Fruit fly (Drosophila melanogaster): ENCODE data around the gene CG14662.

CG14662 gene

dm6 chr3R:4997399-4998203 is 13.6 kb upstream of the CG14662 start (continued):
- TF ChIP-seq yki (optimal IDR thresholded peaks at IDR 0.05) (no peak), CG17361 (GFP tag; IDR thresholded peaks at IDR 0.05) (peak; percentile 47; the same call in 1 of the 3 replicates), cwo (GFP tag; optimal IDR thresholded peaks at IDR 0.05) (no peak), Hey (tag; optimal IDR thresholded peaks at IDR 0.05) (no peak), eve (GFP tag; optimal IDR thresholded peaks at IDR 0.05) (peak in 1 of 2 experiments; percentile 78), Rx (GFP tag; IDR thresholded peaks at IDR 0.05) (no peak), CG17359 (tag; optimal IDR thresholded peaks at IDR 0.05) (no peak), CG17802 (tag; optimal IDR thresholded peaks at IDR 0.05) (no peak), sisA (GFP tag; IDR thresholded peaks at IDR 0.05) (peak; percentile 36; the same call in 1 of the 2 replicates), Hmr (GFP tag; optimal IDR thresholded peaks at IDR 0.05) (no peak), Oaz (GFP tag; IDR thresholded peaks at IDR 0.05) (no peak), CG3726 (GFP tag; IDR thresholded peaks at IDR 0.05) (no peak), hbn (GFP tag; IDR thresholded peaks at IDR 0.05; ENCODE audit: partially characterized antibody) (no peak), CG4617 (GFP tag; optimal IDR thresholded peaks at IDR 0.05; ENCODE audit: borderline replicate concordance) (no peak), CG16863 (GFP tag; optimal IDR thresholded peaks at IDR 0.05) (peak; percentile 10), CG6654 (GFP tag; optimal IDR thresholded peaks at IDR 0.05) (no peak), bab2 (GFP tag; optimal IDR thresholded peaks at IDR 0.05) (no peak), vnd (GFP tag; IDR thresholded peaks at IDR 0.05; ENCODE audit: partially characterized antibody) (no peak), gem (tag; optimal IDR thresholded peaks at IDR 0.05) (peak; percentile 51), ac (GFP tag; optimal IDR thresholded peaks at IDR 0.05) (no peak), peb (GFP tag; IDR thresholded peaks at IDR 0.05) (no peak), Nf-YA (GFP tag; IDR thresholded peaks at IDR 0.05) (no peak), CG1832 (GFP tag; optimal IDR thresholded peaks at IDR 0.05) (no peak), CG11398 (GFP tag; optimal IDR thresholded peaks at IDR 0.05) (no peak), CG10267 (tag; optimal IDR thresholded peaks at IDR 0.05) (no peak), Atf6 (GFP tag; IDR thresholded peaks at IDR 0.05) (no peak), CG14965 (GFP tag; optimal IDR thresholded peaks at IDR 0.05; ENCODE audit: borderline replicate concordance) (no peak), pita (GFP tag; optimal IDR thresholded peaks at IDR 0.05) (no peak), Scr (GFP tag; IDR thresholded peaks at IDR 0.05; ENCODE audit: partially characterized antibody) (no peak), Nf-YC (tag; optimal IDR thresholded peaks at IDR 0.05) (no peak), CG11695 (GFP tag; IDR thresholded peaks at IDR 0.05) (peak; percentile 71; the same call in 2 of the 3 replicates), kay (GFP tag; optimal IDR thresholded peaks at IDR 0.05) (no peak), wdn (GFP tag; IDR thresholded peaks at IDR 0.05) (no peak), CG30431 (GFP tag; optimal IDR thresholded peaks at IDR 0.05) (peak; percentile 13), crol (GFP tag; IDR thresholded peaks at IDR 0.05) (0 out of 2 replicates have a peak, but pooled peaks have one; percentile 46), BtbVII (GFP tag; optimal IDR thresholded peaks at IDR 0.05) (no peak), CG9215 (GFP tag; IDR thresholded peaks at IDR 0.05) (no peak), Myb (GFP tag; optimal IDR thresholded peaks at IDR 0.05) (no peak), wek (GFP tag; optimal IDR thresholded peaks at IDR 0.05) (no peak), pho (GFP tag; optimal IDR thresholded peaks at IDR 0.05) (no peak), CG7271 (tag; optimal IDR thresholded peaks at IDR 0.05) (no peak), CG11247 (GFP tag; IDR thresholded peaks at IDR 0.05) (no peak), ci (GFP tag; IDR thresholded peaks at IDR 0.05) (peak; percentile 63; the same call in 2 of the 3 replicates), abd-A (tag; optimal IDR thresholded peaks at IDR 0.05) (no peak), fd96Cb (tag; optimal IDR thresholded peaks at IDR 0.05) (peak; percentile 53), CG30020 (tag; optimal IDR thresholded peaks at IDR 0.05) (no peak), GATAe (GFP tag; conservative IDR thresholded peaks at IDR 0.05) (no peak), CG12942 (GFP tag; optimal IDR thresholded peaks at IDR 0.05) (no peak), CTCF (GFP tag; optimal IDR thresholded peaks at IDR 0.05) (no peak), ato (GFP tag; IDR thresholded peaks at IDR 0.05; ENCODE audit: partially characterized antibody) (no peak)
